Worm (Caenorhabditis elegans) whole organism, late embryonic: ENCODE measurements around the gene mct-4.
A peak's percentile ranks its signal among the peaks of the same experiment; 100 is the strongest.

Experiments
- C08G9.2 ChIP-seq: sonication (generic microtip); optimal IDR thresholded peaks from 2 replicates; lab custom pipeline; 2016; ENCODE audit warnings: mild to moderate bottlenecking, missing genetic modification characterization, moderate library complexity, missing compliant biosample characterization
- C38D4.7 ChIP-seq: fragments of 200-800 bp; sonication (Bioruptor generic); optimal IDR thresholded peaks from 2 replicates; lab custom pipeline; 2018; ENCODE audit warnings: mild to moderate bottlenecking, missing genetic modification characterization, moderate library complexity, missing compliant biosample characterization
- K02D7.2 ChIP-seq: sonication (generic microtip); optimal IDR thresholded peaks from 2 replicates; lab custom pipeline; 2017; ENCODE audit warnings: mild to moderate bottlenecking, missing genetic modification characterization, missing compliant biosample characterization
- Y22D7AL.16 ChIP-seq: sonication (generic microtip); optimal IDR thresholded peaks from 2 replicates; lab custom pipeline; 2016; ENCODE audit warnings: missing genetic modification characterization, missing compliant biosample characterization
- ahr-1 ChIP-seq: sonication (generic microtip); optimal IDR thresholded peaks from 2 replicates; lab custom pipeline; 2016; ENCODE audit warnings: missing genetic modification characterization, missing compliant biosample characterization
- ama-1 ChIP-seq: fragments of 150-350 bp; optimal IDR thresholded peaks from 2 replicates; lab custom pipeline; 2014
- ceh-14 ChIP-seq: sonication (generic microtip); optimal IDR thresholded peaks from 2 replicates; lab custom pipeline; 2016; ENCODE audit warnings: missing genotype, missing genetic modification characterization, missing compliant biosample characterization
- ceh-18 ChIP-seq: sonication (generic microtip); optimal IDR thresholded peaks from 2 replicates; lab custom pipeline; 2016; ENCODE audit warnings: missing genetic modification characterization, missing compliant biosample characterization
- ceh-19 ChIP-seq: fragments of 200-800 bp; sonication (Bioruptor generic); optimal IDR thresholded peaks from 2 replicates; lab custom pipeline; 2018; ENCODE audit warnings: mild to moderate bottlenecking, missing genetic modification characterization, missing compliant biosample characterization
- ceh-22 ChIP-seq: sonication (generic microtip); optimal IDR thresholded peaks from 2 replicates; lab custom pipeline; 2017; ENCODE audit warnings: missing biosample characterization, missing genetic modification characterization
- ceh-30 ChIP-seq: fragments of 150-350 bp; optimal IDR thresholded peaks from 2 replicates; lab custom pipeline; 2014; ENCODE audit warnings: missing biosample characterization, missing genetic modification characterization
- ceh-31 ChIP-seq: sonication (generic microtip); optimal IDR thresholded peaks from 2 replicates; lab custom pipeline; 2016; ENCODE audit warnings: missing genetic modification characterization, missing compliant biosample characterization
- ceh-34 ChIP-seq: sonication (generic microtip); optimal IDR thresholded peaks from 2 replicates; lab custom pipeline; 2016; ENCODE audit warnings: mild to moderate bottlenecking, missing genetic modification characterization, missing compliant biosample characterization
- ceh-45 ChIP-seq: fragments of 200-800 bp; sonication (Bioruptor generic); IDR thresholded peaks from 2 replicates; pipeline ENCODE4 v1.3.6; 2022; ENCODE audit warnings: missing genetic modification reagents, missing genetic modification characterization, missing compliant biosample characterization
- ceh-9 ChIP-seq: sonication (generic microtip); optimal IDR thresholded peaks from 2 replicates; lab custom pipeline; 2016; ENCODE audit warnings: mild to moderate bottlenecking, missing genetic modification characterization, inconsistent platforms, missing compliant biosample characterization
- elt-2 ChIP-seq: sonication (generic microtip); optimal IDR thresholded peaks from 2 replicates; lab custom pipeline; 2016; ENCODE audit warnings: missing genetic modification reagents, missing genetic modification characterization, missing compliant biosample characterization
- ets-4 ChIP-seq: sonication (generic microtip); optimal IDR thresholded peaks from 2 replicates; lab custom pipeline; 2016; ENCODE audit warnings: missing genetic modification characterization, missing compliant biosample characterization
- fax-1 ChIP-seq: sonication (generic microtip); optimal IDR thresholded peaks from 2 replicates; lab custom pipeline; 2016; ENCODE audit warnings: missing genotype, missing genetic modification characterization, missing compliant biosample characterization
- fkh-6 ChIP-seq: sonication (generic microtip); optimal IDR thresholded peaks from 2 replicates; lab custom pipeline; 2016; ENCODE audit warnings: missing genetic modification characterization, missing compliant biosample characterization
- hlh-13 ChIP-seq: fragments of 200-800 bp; sonication (Bioruptor generic); optimal IDR thresholded peaks from 2 replicates; lab custom pipeline; 2018; ENCODE audit warnings: mild to moderate bottlenecking, missing genetic modification characterization, missing compliant biosample characterization
- hlh-30 ChIP-seq: sonication (generic microtip); optimal IDR thresholded peaks from 2 replicates; lab custom pipeline; 2017; ENCODE audit warnings: antibody characterized with exemption, missing genetic modification characterization, missing compliant biosample characterization; ENCODE audit not compliant: insufficient read depth
- lin-11 ChIP-seq: fragments of 200-800 bp; sonication (Bioruptor generic); optimal IDR thresholded peaks from 2 replicates; lab custom pipeline; 2018; ENCODE audit warnings: mild to moderate bottlenecking, missing genetic modification characterization, missing compliant biosample characterization
- madf-2 ChIP-seq: sonication (generic microtip); optimal IDR thresholded peaks from 2 replicates; lab custom pipeline; 2017; ENCODE audit warnings: missing genetic modification characterization, missing compliant biosample characterization
- nfya-1 ChIP-seq: sonication (generic microtip); optimal IDR thresholded peaks from 2 replicates; lab custom pipeline; 2017; ENCODE audit warnings: missing genetic modification characterization, mild to moderate bottlenecking, missing compliant biosample characterization, antibody characterized with exemption, moderate library complexity
- nhr-11 ChIP-seq: fragments of 150-350 bp; optimal IDR thresholded peaks from 2 replicates; lab custom pipeline; 2014; ENCODE audit warnings: missing biosample characterization, missing genetic modification characterization
- npax-4 ChIP-seq: sonication (generic microtip); optimal IDR thresholded peaks from 2 replicates; lab custom pipeline; 2016; ENCODE audit warnings: missing genetic modification characterization, missing compliant biosample characterization
- pax-1 ChIP-seq: fragments of 150-350 bp; optimal IDR thresholded peaks from 2 replicates; lab custom pipeline; 2014; ENCODE audit warnings: missing biosample characterization, missing genetic modification characterization
- pha-2 ChIP-seq: sonication (generic microtip); optimal IDR thresholded peaks from 2 replicates; lab custom pipeline; 2017; ENCODE audit warnings: mild to moderate bottlenecking, missing genetic modification characterization, missing compliant biosample characterization
- pha-4 ChIP-seq: fragments of 150-350 bp; optimal IDR thresholded peaks from 2 replicates; lab custom pipeline; 2018; ENCODE audit warnings: missing biosample characterization, missing genetic modification reagents, missing genetic modification characterization
- pqm-1 ChIP-seq: sonication (generic microtip); optimal IDR thresholded peaks from 2 replicates; lab custom pipeline; 2016; ENCODE audit warnings: missing genetic modification characterization, missing compliant biosample characterization
- pros-1 ChIP-seq: fragments of 150-350 bp; optimal IDR thresholded peaks from 2 replicates; lab custom pipeline; 2014; ENCODE audit warnings: missing biosample characterization, missing genetic modification reagents, missing genetic modification characterization
- sdc-2 ChIP-seq: sonication (generic microtip); optimal IDR thresholded peaks from 2 replicates; lab custom pipeline; 2016; ENCODE audit warnings: missing genotype, missing genetic modification characterization, missing compliant biosample characterization
- sox-2 ChIP-seq: fragments of 200-800 bp; sonication (Bioruptor generic); IDR thresholded peaks from 2 replicates; pipeline ENCODE4 v1.3.6; 2022; ENCODE audit warnings: missing genetic modification reagents, missing genetic modification characterization, missing compliant biosample characterization
- sox-4 ChIP-seq: sonication (generic microtip); optimal IDR thresholded peaks from 2 replicates; lab custom pipeline; 2017; ENCODE audit warnings: mild to moderate bottlenecking, missing genetic modification characterization, inconsistent platforms, missing compliant biosample characterization
- tbx-2 ChIP-seq: sonication (generic microtip); optimal IDR thresholded peaks from 2 replicates; lab custom pipeline; 2016; ENCODE audit warnings: missing genetic modification characterization, missing compliant biosample characterization
- unc-42 ChIP-seq: sonication (generic microtip); optimal IDR thresholded peaks from 2 replicates; lab custom pipeline; 2016; ENCODE audit warnings: missing genotype, missing genetic modification characterization, missing compliant biosample characterization
- unc-55 ChIP-seq: sonication (generic microtip); optimal IDR thresholded peaks from 2 replicates; lab custom pipeline; 2017; ENCODE audit warnings: missing biosample characterization, missing genetic modification reagents, missing genetic modification characterization
- zip-5 ChIP-seq: sonication (generic microtip); optimal IDR thresholded peaks from 2 replicates; lab custom pipeline; 2016; ENCODE audit warnings: missing genetic modification characterization, missing compliant biosample characterization
- ztf-16 ChIP-seq: sonication (generic microtip); optimal IDR thresholded peaks from 2 replicates; lab custom pipeline; 2017; ENCODE audit warnings: missing genetic modification characterization, missing compliant biosample characterization

Gene mct-4

DNA sequence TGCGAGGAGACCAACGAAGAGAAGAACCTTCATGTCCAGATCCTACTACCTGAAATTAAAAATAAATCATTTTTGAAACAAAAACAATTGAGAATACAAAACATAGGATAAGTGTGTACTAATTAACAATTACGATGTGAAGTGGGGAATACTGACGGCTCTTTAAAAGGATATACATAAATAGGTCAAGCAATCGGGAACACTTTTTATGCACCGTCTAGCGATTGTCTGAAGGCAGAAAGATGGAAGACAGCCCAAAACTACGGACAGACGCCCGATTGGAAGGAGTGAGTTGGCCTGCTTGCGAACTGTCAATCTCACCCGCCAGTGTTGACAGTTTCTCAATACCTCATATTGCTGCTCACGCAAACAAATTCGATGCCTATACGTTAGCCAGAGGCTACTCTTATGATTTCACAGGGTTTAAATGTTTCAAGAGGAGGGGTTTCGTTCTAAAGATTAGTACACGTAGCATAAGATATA, 41.3 kb upstream of the mct-4 start, which contains the start of gene calu-1:
TSS of gene calu-1 (minus strand) at position 51 of the 483 bp plus-strand sequence.
- TF ChIP-seq nhr-11 (tag; lab: Kevin White, UChicago) (no peak), ets-4 (tag; lab: Kevin White, UChicago) (no peak), sox-4 (tag; lab: Kevin White, UChicago) (no peak), pha-4 (tag; lab: Kevin White, UChicago) (no peak), ceh-31 (tag; lab: Kevin White, UChicago) (no peak), ceh-18 (tag; lab: Kevin White, UChicago) (no peak)

DNA sequence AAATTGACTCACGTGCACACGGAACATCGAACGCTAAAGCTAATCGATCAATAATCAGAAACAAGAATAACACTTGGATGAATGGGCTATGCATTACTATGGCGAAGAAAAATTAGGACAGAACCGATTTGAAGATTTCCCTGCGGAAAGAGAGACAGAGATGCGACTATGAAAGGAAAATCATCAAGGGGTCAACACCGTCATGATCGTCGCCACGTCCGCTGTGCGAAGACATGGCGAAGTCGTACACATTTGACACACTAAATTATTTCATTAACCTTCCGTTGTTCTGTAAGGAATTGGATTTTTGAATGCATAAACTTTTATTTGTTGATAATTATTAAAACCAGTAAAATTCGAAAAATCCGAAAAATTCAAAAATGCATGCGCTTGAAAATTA, 39.7 kb upstream of the mct-4 start, which contains the start of gene M03F4.6:
TSS of gene M03F4.6 (minus strand) at position 101 of the 400 bp plus-strand sequence.
- TF ChIP-seq ama-1 (peak; percentile 68), C38D4.7 (GFP tag; lab: Kevin White, UChicago) (no peak)

DNA sequence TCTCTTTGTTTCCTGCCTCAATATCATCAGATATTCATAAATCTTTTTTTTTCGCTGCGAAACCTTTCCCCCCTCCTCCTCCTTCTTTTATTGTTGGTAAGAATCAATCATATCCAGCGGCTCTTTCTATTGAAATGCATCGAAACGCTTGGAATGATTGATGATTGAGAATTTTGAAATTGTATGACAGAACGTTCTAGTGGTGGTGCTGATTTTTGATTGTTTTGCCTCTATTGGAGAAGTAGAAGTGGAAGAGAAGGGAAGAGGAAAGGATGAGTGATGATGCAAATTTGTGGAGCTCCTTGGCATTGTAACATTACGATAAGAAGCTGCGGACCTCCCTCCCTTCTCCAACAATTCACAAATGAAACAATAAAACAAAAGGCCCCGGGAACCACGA, 36.0 kb upstream of the mct-4 start:
- TF ChIP-seq C08G9.2 (no peak), unc-55 (peak; percentile 73)

DNA sequence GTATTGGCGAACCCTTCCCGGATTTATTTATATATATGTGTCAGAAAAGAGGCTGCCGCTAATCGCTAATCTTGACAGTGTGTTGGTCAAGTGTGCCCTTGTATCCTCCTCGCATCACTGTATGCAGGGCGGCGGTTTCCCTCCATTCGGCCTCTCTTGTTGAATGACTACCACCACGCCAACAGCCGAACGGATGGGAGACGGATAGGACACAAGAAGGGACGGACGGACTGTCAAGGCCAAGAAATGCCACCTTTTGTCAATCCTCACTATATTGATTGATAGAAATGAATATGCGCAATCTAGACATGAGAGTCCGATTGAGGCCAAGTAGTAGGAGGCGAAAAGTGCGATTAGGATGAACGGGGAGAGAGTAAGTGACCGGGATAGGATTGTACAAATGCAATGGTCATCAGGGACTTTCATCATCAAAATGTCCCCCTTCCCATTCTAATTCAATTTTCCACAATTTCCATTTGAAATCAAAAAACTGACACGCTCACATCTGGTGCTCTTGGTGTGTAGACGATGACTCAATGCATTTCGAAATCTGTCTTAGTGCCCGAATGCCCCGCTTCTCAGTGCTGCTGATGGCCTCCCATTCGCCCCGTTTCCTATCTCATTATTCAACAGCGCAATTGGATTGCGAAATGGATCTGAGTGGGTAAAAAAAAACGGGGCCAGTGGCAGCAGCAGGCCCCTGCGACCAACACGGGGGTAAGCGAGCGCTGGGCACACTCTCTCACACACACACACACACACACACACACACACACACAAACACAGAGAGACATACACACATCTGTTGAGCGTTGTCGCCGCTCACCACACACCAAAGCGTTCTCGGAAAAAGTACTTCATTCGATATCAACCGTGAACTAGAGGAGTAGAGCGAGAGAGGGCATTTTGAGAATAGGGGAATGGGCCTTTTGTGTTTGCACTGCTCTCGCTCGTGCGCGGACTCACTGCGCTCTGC, 32.4 kb upstream of the mct-4 start:
- TF ChIP-seq unc-42 (tag; lab: Kevin White, UChicago) (peak; percentile 80), elt-2 (tag; lab: Kevin White, UChicago) (peak; percentile 24), ceh-22 (tag; lab: Kevin White, UChicago) (peak; percentile 40), ztf-16 (tag; lab: Kevin White, UChicago) (peak; percentile 37), ceh-31 (tag; lab: Kevin White, UChicago) (peak; percentile 18), zip-5 (tag; lab: Kevin White, UChicago) (peak; percentile 8), fkh-6 (tag; lab: Kevin White, UChicago) (peak; percentile 1), ceh-34 (tag; lab: Kevin White, UChicago) (peak; percentile 74), sox-2 (GFP tag; lab: Robert Waterston, UW) (no peak), C38D4.7 (GFP tag; lab: Kevin White, UChicago) (no peak), tbx-2 (tag; lab: Kevin White, UChicago) (peak; percentile 59), K02D7.2 (tag; lab: Kevin White, UChicago) (no peak), hlh-30 (tag; lab: Kevin White, UChicago) (no peak), ahr-1 (tag; lab: Kevin White, UChicago) (no peak), pqm-1 (tag; lab: Kevin White, UChicago) (no peak), ceh-14 (peak; percentile 23), ceh-18 (tag; lab: Kevin White, UChicago) (peak; percentile 62), madf-2 (tag; lab: Kevin White, UChicago) (no peak), unc-55 (peak; percentile 14), pax-1 (tag; lab: Kevin White, UChicago) (peak; percentile 65), lin-11 (tag; lab: Kevin White, UChicago) (peak; percentile 36), pros-1 (peak; percentile 12), pha-2 (tag; lab: Kevin White, UChicago) (peak; percentile 75), nfya-1 (tag; lab: Kevin White, UChicago) (peak; percentile 49)

DNA sequence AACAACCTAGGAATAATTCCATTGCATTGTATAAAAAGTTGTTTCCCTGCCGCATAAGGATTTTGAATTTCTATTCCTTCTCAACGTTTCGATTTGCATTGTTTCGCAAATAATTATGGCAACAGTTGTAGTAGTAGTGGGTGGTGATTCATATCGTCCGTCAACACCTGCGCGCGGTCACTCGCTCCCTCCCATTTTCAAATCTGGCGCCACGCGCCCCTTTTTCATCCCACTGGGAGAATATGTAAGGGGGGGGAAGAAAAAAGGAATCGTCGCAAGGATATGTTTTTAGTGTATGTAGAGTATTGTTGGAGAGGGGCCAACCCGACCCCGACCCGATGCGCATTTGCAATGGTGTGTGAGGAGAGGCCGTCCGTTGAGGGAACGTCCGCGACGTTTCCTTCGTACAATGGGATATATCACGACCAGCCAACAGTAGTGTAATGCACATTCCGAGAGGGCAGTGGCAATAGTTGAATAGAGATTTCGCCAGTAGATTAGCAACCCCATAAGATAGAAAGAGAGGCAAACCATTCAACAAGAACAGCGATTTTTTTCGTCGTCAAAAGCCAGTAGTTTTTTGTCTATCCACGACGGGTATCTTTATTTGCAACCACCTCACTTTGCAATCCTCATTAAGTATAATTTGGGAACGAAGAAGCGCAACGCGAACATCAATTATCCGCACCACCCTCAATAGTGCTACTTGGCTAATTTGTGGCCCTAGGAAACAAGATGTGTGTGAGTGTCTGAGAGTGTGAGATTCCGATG, 31.5 kb upstream of the mct-4 start:
- peak; percentile 47 for TF ChIP-seq K02D7.2 (tag; lab: Kevin White, UChicago)
- TF ChIP-seq C08G9.2 = no peak
- peak; percentile 22 for TF ChIP-seq sox-4 (tag; lab: Kevin White, UChicago)
- no peak for TF ChIP-seq pha-2 (tag; lab: Kevin White, UChicago)
- no peak for TF ChIP-seq ceh-22 (tag; lab: Kevin White, UChicago)
- peak; percentile 47 for TF ChIP-seq ceh-19
- TF ChIP-seq C38D4.7 (GFP tag; lab: Kevin White, UChicago) = no peak
- no peak for TF ChIP-seq zip-5 (tag; lab: Kevin White, UChicago)
- no peak for TF ChIP-seq Y22D7AL.16 (tag; lab: Kevin White, UChicago)
- TF ChIP-seq sox-2 (GFP tag; lab: Robert Waterston, UW) = peak; percentile 11; the same call in 1 of the 2 replicates
- no peak for TF ChIP-seq ceh-45 (GFP tag; lab: Robert Waterston, UW)
- no peak for TF ChIP-seq npax-4
- TF ChIP-seq pros-1 = no peak
- no peak for TF ChIP-seq pha-4 (tag; lab: Kevin White, UChicago)
- TF ChIP-seq ceh-30 (tag; lab: Kevin White, UChicago) = no peak
- peak; percentile 3 for TF ChIP-seq ama-1
- peak; percentile 9 for TF ChIP-seq ceh-9 (tag; lab: Kevin White, UChicago)
- TF ChIP-seq sdc-2 (tag; lab: Kevin White, UChicago) = no peak
- peak; percentile 28 for TF ChIP-seq hlh-13 (GFP tag; lab: Kevin White, UChicago)
- TF ChIP-seq unc-42 (tag; lab: Kevin White, UChicago) = no peak
- no peak for TF ChIP-seq fax-1 (tag; lab: Kevin White, UChicago)
